Fruit fly (Drosophila melanogaster): Measurements from ENCODE around the gene Polr2J.

dm6 chr2L:17402493-17402892 lies 7.7 kb downstream of the Polr2J start:
- TF ChIP-seq lz (GFP tag; optimal IDR thresholded peaks at IDR 0.05) (no peak), CG10631 (GFP tag; optimal IDR thresholded peaks at IDR 0.05) (no peak), CG1621 (tag; optimal IDR thresholded peaks at IDR 0.05) (no peak), cyc (GFP tag; optimal IDR thresholded peaks at IDR 0.05) (no peak), CG34406 (GFP tag; optimal IDR thresholded peaks at IDR 0.05) (no peak), CG6808 (GFP tag; optimal IDR thresholded peaks at IDR 0.05) (no peak), Ets96B (tag; optimal IDR thresholded peaks at IDR 0.05) (no peak)

Measured in whole organism, prepupa.